Worm (Caenorhabditis elegans): ENCODE results near the gene tbx-40.
"Not testable (repeated sequence)": the region's sequence is repeated elsewhere in the genome, so short reads cannot be mapped to it uniquely, and the experiment has no call there.

tbx-40 gene

DNA sequence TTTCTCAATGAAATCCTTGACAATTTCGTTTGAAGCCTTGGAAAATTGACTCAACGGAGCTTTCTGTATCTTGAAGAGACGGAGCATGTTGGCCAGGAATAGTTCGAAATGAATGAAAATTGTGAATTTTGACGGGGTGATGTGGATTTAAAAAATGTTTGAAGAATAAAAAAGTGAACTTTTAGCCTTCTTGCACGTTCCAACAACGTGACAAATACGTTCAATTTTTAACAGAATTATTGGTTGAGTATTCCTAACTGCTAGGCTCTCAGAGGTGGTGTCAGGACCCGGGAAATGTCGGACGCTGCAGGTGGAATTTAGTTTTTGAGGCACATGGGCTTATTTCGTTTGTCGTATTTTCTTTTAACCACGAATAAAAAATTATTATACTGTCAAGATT, 16.4 kb downstream of the tbx-40 start, which contains the start of gene Y73F8A.12:
Gene Y73F8A.12 (minus strand): TSS at position 101 of the 400 bp plus-strand sequence.
- not testable (repeated sequence) for TF ChIP-seq rec-8 (tag; optimal IDR thresholded peaks at IDR 0.05); madf-6 (GFP tag; IDR thresholded peaks at IDR 0.05); let-607 (tag; optimal IDR thresholded peaks at IDR 0.05)

DNA sequence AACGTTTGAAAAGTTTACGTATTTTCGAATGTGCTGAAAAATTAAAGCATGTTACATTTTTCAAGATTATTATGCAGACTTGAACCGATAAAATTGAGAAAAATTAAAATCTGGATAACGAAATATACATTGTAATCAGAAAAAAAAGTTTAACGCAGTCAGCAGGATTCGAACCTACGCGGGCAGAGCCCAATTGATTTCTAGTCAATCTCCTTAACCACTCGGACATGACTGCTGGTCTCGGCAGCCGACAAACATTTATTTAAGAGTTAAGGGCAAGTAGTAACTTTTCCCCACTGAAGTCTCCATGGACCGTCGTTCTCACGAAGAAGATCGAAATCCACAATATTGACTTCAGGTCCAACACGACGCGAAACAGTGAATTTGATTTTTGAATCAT, 17.0 kb downstream of the tbx-40 start:
- not testable (repeated sequence) for TF ChIP-seq snpc-4 (GFP tag; optimal IDR thresholded peaks at IDR 0.05)
- TF ChIP-seq snpc-4 (tag; optimal IDR thresholded peaks at IDR 0.05) (peak in 3 of 4 experiments; percentile 39 to 93 (median 75)), attf-6 (GFP tag; IDR thresholded peaks at IDR 0.05) (peak; percentile 97), B0261.1 (tag; optimal IDR thresholded peaks at IDR 0.05) (peak; percentile 59), tbp1 (GFP tag; optimal IDR thresholded peaks at IDR 0.05) (peak; percentile 84), rpc-1 (optimal IDR thresholded peaks at IDR 0.05) (peak; percentile 16), rpc-1 (tag; optimal IDR thresholded peaks at IDR 0.05) (peak; percentile 59), D2030.7 (GFP tag; IDR thresholded peaks at IDR 0.05) (peak; percentile 59; the same call in 1 of the 2 replicates)

DNA sequence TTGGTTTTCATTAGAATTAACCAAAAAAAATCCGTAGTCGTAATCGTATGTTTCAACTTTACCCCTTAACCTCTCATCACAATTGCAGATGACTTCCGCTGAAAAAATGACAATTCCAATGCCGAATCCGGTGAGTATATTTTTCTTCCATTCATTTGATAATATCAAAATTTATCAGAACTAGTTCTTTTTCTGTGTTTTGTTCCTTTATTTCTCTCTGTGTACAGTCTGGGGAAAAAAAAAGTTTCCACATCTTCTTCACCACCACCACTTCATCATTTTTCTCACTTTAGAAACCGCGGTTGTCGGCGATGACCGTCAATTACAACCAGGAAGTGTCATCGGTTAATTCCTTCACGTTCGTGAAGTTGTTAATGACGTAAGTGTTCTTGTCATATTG, 25.8 kb downstream of the tbx-40 start, which contains the start of gene best-21:
Gene best-21 (plus strand): TSS at position 301 of the 400 bp plus-strand sequence.
- no peak for TF ChIP-seq snpc-4 (GFP tag; optimal IDR thresholded peaks at IDR 0.05)
- peak in 1 of 4 experiments; percentile 20 for TF ChIP-seq snpc-4 (tag; optimal IDR thresholded peaks at IDR 0.05)
- TF ChIP-seq lin-35 (GFP tag; optimal IDR thresholded peaks at IDR 0.05): no peak
- no peak for TF ChIP-seq bed-1 (GFP tag; IDR thresholded peaks at IDR 0.05)

DNA sequence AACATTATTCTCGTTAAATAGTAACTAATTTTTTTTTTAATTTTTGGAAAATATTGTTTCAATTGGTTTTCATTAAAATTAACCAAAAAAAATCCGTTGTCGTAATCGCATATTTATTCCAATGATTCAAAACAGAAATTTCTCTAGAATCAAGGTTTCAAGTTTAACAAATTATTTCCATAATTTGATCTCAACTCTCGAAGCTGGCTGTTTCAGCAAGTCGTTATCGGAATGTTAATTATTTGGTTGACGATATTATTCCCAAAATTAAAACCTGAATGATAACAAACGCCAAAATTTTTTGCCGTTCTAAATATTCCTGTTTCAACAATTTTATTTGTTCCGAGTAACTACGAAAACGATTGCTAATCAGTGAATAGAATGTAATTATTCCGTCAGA, 28.0 kb downstream of the tbx-40 start:
- TF ChIP-seq ceh-58 (GFP tag; IDR thresholded peaks at IDR 0.05) (no peak), F55B11.4 (tag; optimal IDR thresholded peaks at IDR 0.05; ENCODE audit: borderline replicate concordance, insufficient read depth) (no peak), Y53G8AR.9 (GFP tag; conservative IDR thresholded peaks at IDR 0.05) (no peak), F57C9.4 (tag; optimal IDR thresholded peaks at IDR 0.05) (no peak), ZK185.1 (tag; optimal IDR thresholded peaks at IDR 0.05; ENCODE audit: poor library complexity, severe bottlenecking) (no peak), let-607 (tag; optimal IDR thresholded peaks at IDR 0.05) (no peak), attf-6 (GFP tag; IDR thresholded peaks at IDR 0.05) (peak; percentile 67; the same call in 1 of the 2 replicates), F33H1.4 (GFP tag; IDR thresholded peaks at IDR 0.05) (no peak)

DNA sequence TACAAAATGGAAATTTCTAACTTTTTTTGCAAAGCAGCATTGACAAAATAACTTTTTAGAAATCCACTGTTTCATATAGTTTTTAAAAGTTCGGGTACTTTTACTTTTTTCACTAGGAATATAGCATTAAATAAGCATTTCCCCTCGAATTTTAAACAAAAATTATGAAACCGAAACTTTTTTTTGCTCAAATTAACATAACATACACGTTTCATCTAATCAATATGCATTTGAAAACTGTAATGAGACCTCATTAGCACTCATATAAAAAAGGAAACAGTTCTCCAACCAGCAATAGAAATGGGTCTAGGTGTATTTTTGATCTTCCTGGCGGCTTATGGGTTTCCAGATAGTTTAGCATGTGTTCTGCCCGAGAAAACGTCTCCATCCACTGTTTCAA, 34.0 kb downstream of the tbx-40 start, which contains the start of gene Y73F8A.10:
Gene Y73F8A.10 (plus strand): TSS at position 301 of the 400 bp plus-strand sequence.
- TF ChIP-seq snpc-4 (GFP tag; optimal IDR thresholded peaks at IDR 0.05) (no peak), snpc-4 (tag; optimal IDR thresholded peaks at IDR 0.05) (peak in 1 of 4 experiments; percentile 49), Y53F4B.3 (GFP tag; IDR thresholded peaks at IDR 0.05) (no peak), B0336.3 (GFP tag; IDR thresholded peaks at IDR 0.05) (no peak), Y56A3A.18 (GFP tag; IDR thresholded peaks at IDR 0.05) (no peak), attf-5 (GFP tag; optimal IDR thresholded peaks at IDR 0.05) (no peak), attf-6 (GFP tag; IDR thresholded peaks at IDR 0.05) (peak; percentile 49; the same call in 1 of the 2 replicates), hmg-1.2 (GFP tag; IDR thresholded peaks at IDR 0.05) (no peak)

DNA sequence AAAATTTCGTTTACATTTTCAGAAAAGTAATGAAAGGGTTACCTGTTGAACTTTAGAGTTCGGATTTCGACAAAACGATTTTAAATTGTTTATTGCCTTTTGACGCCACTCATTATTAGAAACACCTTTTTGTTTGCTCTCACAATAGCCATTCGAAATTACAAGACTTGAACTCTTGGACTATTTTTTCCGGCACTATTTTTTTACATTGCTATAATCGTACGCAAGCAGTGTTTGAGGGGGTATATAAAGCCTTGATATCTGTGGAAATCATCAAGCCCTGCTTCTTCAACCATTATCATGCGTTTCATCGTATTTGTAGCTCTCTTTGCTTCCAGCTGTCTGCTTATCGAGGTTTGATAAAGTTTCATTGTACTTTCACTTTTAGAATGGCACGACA, 36.4 kb downstream of the tbx-40 start, which contains the start of gene pqn-91:
Gene pqn-91 (plus strand): TSS at position 301 of the 400 bp plus-strand sequence.
- TF ChIP-seq ceh-40 (GFP tag; IDR thresholded peaks at IDR 0.05) (no peak), ztf-26 (tag; optimal IDR thresholded peaks at IDR 0.05) (no peak), somi-1 (GFP tag; optimal IDR thresholded peaks at IDR 0.05) (no peak), dpl-1 (GFP tag; optimal IDR thresholded peaks at IDR 0.05) (no peak), hmg-20 (GFP tag; IDR thresholded peaks at IDR 0.05) (no peak), nhr-27 (tag; optimal IDR thresholded peaks at IDR 0.05) (no peak), lin-40 (tag; optimal IDR thresholded peaks at IDR 0.05) (no peak)
